Fruit fly (Drosophila melanogaster) whole organism, embryonic: ENCODE measurements around the gene axo.

Source experiments
- ATbp ChIP-seq: fragments of 200-800 bp; sonication (Bioruptor generic); optimal IDR thresholded peaks from 2 replicates; lab custom pipeline; 2017; ENCODE audit warnings: missing biosample characterization, mild to moderate bottlenecking, missing genetic modification characterization, missing genetic modification reagents
- Antp ChIP-seq: fragments of 200-800 bp; sonication (Bioruptor generic); optimal IDR thresholded peaks from 3 replicates; lab custom pipeline; 2016; ENCODE audit warnings: missing biosample characterization, missing genetic modification characterization
- B-H1 ChIP-seq: fragments of 200-800 bp; sonication (Bioruptor generic); IDR thresholded peaks from 3 replicates; pipeline ENCODE4 v1.3.6; 2022; ENCODE audit warnings: missing biosample characterization, missing genetic modification characterization
- B-H2 ChIP-seq: fragments of 200-800 bp; sonication (Bioruptor generic); optimal IDR thresholded peaks from 2 replicates; lab custom pipeline; 2018; ENCODE audit warnings: missing biosample characterization, mild to moderate bottlenecking, missing genetic modification characterization
- BEAF-32 ChIP-seq: fragments of 200-800 bp; sonication (Bioruptor generic); optimal IDR thresholded peaks from 3 replicates; lab custom pipeline; 2017; ENCODE audit warnings: missing biosample characterization, missing genetic modification characterization, mild to moderate bottlenecking, moderate library complexity, missing genetic modification reagents
- Bgb ChIP-seq: fragments of 200-800 bp; sonication (Bioruptor generic); IDR thresholded peaks from 2 replicates; pipeline ENCODE4 v1.3.6; 2022; ENCODE audit warnings: missing biosample characterization, missing genetic modification characterization; ENCODE audit not compliant: partially characterized antibody
- Blimp-1 ChIP-seq: fragments of 200-800 bp; sonication (Bioruptor generic); optimal IDR thresholded peaks from 3 replicates; lab custom pipeline; 2018; ENCODE audit warnings: missing biosample characterization, missing genetic modification characterization, mild to moderate bottlenecking, moderate library complexity, missing genetic modification reagents
- CG10147 ChIP-seq: fragments of 200-800 bp; sonication (Bioruptor generic); optimal IDR thresholded peaks from 2 replicates; lab custom pipeline; 2019; ENCODE audit warnings: missing biosample characterization, mild to moderate bottlenecking, missing genetic modification characterization, moderate library complexity
- CG10209 ChIP-seq: fragments of 200-800 bp; sonication (Bioruptor generic); optimal IDR thresholded peaks from 3 replicates; lab custom pipeline; 2017; ENCODE audit warnings: missing biosample characterization, mild to moderate bottlenecking, missing genetic modification characterization, missing genetic modification reagents
- CG11696 ChIP-seq: fragments of 200-800 bp; sonication (Bioruptor generic); IDR thresholded peaks from 2 replicates; pipeline ENCODE4 v1.3.6; 2022; ENCODE audit warnings: missing biosample characterization, missing genetic modification characterization
- CG12104 ChIP-seq: fragments of 200-800 bp; sonication (Bioruptor generic); optimal IDR thresholded peaks from 3 replicates; lab custom pipeline; 2016; ENCODE audit warnings: missing biosample characterization, missing genetic modification characterization
- CG12236 ChIP-seq: fragments of 200-800 bp; sonication (Bioruptor generic); optimal IDR thresholded peaks from 2 replicates; lab custom pipeline; 2016; ENCODE audit warnings: missing biosample characterization, missing genetic modification characterization
- CG13894 ChIP-seq: fragments of 200-800 bp; sonication (Bioruptor generic); optimal IDR thresholded peaks from 3 replicates; lab custom pipeline; 2018; ENCODE audit warnings: missing biosample characterization, mild to moderate bottlenecking, missing genetic modification characterization, moderate library complexity
- CG17912 ChIP-seq: fragments of 200-800 bp; sonication (Bioruptor generic); optimal IDR thresholded peaks from 2 replicates; lab custom pipeline; 2018; ENCODE audit warnings: missing biosample characterization, mild to moderate bottlenecking, missing genetic modification characterization
- CG2199 ChIP-seq: fragments of 200-800 bp; sonication (Bioruptor generic); IDR thresholded peaks from 3 replicates; pipeline ENCODE4 v1.3.6; 2022; ENCODE audit warnings: missing biosample characterization, missing genetic modification characterization
- CG31365 ChIP-seq: fragments of 200-800 bp; sonication (Bioruptor generic); optimal IDR thresholded peaks from 2 replicates; lab custom pipeline; 2018; ENCODE audit warnings: missing biosample characterization, mild to moderate bottlenecking, missing genetic modification characterization
- CG31441 ChIP-seq: fragments of 200-800 bp; sonication (Bioruptor generic); IDR thresholded peaks from 2 replicates; pipeline ENCODE4 v1.3.6; 2022; ENCODE audit warnings: missing biosample characterization, missing genetic modification characterization
- CG32767 ChIP-seq: fragments of 200-800 bp; sonication (Bioruptor generic); IDR thresholded peaks from 2 replicates; pipeline ENCODE4 v1.3.6; 2022; ENCODE audit warnings: missing biosample characterization, missing genetic modification characterization
- CG4282 ChIP-seq: fragments of 200-800 bp; sonication (Bioruptor generic); optimal IDR thresholded peaks from 2 replicates; lab custom pipeline; 2016; ENCODE audit warnings: missing biosample characterization, missing genetic modification characterization
- CG6689 ChIP-seq: fragments of 200-800 bp; sonication (Bioruptor generic); IDR thresholded peaks from 2 replicates; pipeline ENCODE4 v1.3.6; 2022; ENCODE audit warnings: missing biosample characterization, missing genetic modification characterization
- CG6813 ChIP-seq: fragments of 200-800 bp; sonication (Bioruptor generic); optimal IDR thresholded peaks from 2 replicates; lab custom pipeline; 2017; ENCODE audit warnings: missing biosample characterization, missing genetic modification characterization, mild to moderate bottlenecking, moderate library complexity, missing genetic modification reagents
- CG7987 ChIP-seq: fragments of 200-800 bp; sonication (Bioruptor generic); optimal IDR thresholded peaks from 2 replicates; lab custom pipeline; 2018; ENCODE audit warnings: missing biosample characterization, mild to moderate bottlenecking, missing genetic modification characterization, moderate library complexity
- CG8924 ChIP-seq: fragments of 200-800 bp; optimal IDR thresholded peaks from 3 replicates; lab custom pipeline; 2019; ENCODE audit warnings: missing biosample characterization, mild to moderate bottlenecking, missing genetic modification characterization, moderate library complexity
- CG9817 ChIP-seq: fragments of 200-800 bp; sonication (Bioruptor generic); optimal IDR thresholded peaks from 2 replicates; lab custom pipeline; 2018; ENCODE audit warnings: missing biosample characterization, mild to moderate bottlenecking, missing genetic modification characterization, moderate library complexity
- CkIIα-i1 ChIP-seq: fragments of 200-800 bp; sonication (Bioruptor generic); IDR thresholded peaks from 2 replicates; pipeline ENCODE4 v1.3.6; 2022; ENCODE audit warnings: missing biosample characterization, missing genetic modification characterization
- E2f2 ChIP-seq: fragments of 200-800 bp; sonication (Bioruptor generic); IDR thresholded peaks from 2 replicates; pipeline ENCODE4 v1.3.6; 2022; ENCODE audit warnings: missing biosample characterization, missing genetic modification characterization
- Hey ChIP-seq: fragments of 200-800 bp; sonication (Bioruptor generic); optimal IDR thresholded peaks from 3 replicates; lab custom pipeline; 2018; ENCODE audit warnings: missing biosample characterization, mild to moderate bottlenecking, missing genetic modification characterization
- HmgZ ChIP-seq: fragments of 200-800 bp; sonication (Bioruptor generic); optimal IDR thresholded peaks from 2 replicates; lab custom pipeline; 2018; ENCODE audit warnings: missing biosample characterization, mild to moderate bottlenecking, missing genetic modification characterization
- Mrtf ChIP-seq: fragments of 200-800 bp; sonication (Bioruptor generic); IDR thresholded peaks from 3 replicates; pipeline ENCODE4 v1.3.6; 2022; ENCODE audit warnings: missing biosample characterization, missing genetic modification characterization
- NfI ChIP-seq: fragments of 200-800 bp; sonication (Bioruptor generic); optimal IDR thresholded peaks from 3 replicates; lab custom pipeline; 2018; ENCODE audit warnings: missing biosample characterization, mild to moderate bottlenecking, missing genetic modification characterization, moderate library complexity
- Optix ChIP-seq: fragments of 200-800 bp; sonication (Bioruptor generic); IDR thresholded peaks from 3 replicates; pipeline ENCODE4 v1.3.6; 2022; ENCODE audit warnings: missing biosample characterization, missing genetic modification characterization
- Pdp1 ChIP-seq, 2 experiments: fragments of 200-800 bp; sonication (Bioruptor generic); optimal IDR thresholded peaks; 3 replicates each; lab custom pipeline; 2016; ENCODE audit warnings: missing biosample characterization in 2 of 2, missing genetic modification characterization in 2 of 2, mild to moderate bottlenecking in 1 of 2, moderate library complexity in 1 of 2
- Sry-δ ChIP-seq: fragments of 200-800 bp; sonication (Bioruptor generic); optimal IDR thresholded peaks from 2 replicates; lab custom pipeline; 2016; ENCODE audit warnings: missing biosample characterization, missing genetic modification characterization
- Taf1 ChIP-seq: fragments of 200-800 bp; sonication (Bioruptor generic); IDR thresholded peaks from 2 replicates; pipeline ENCODE4 v1.3.6; 2022; ENCODE audit warnings: missing biosample characterization, missing genetic modification characterization
- aop ChIP-seq: fragments of 200-800 bp; sonication (Bioruptor generic); IDR thresholded peaks from 2 replicates; pipeline ENCODE4 v1.3.6; 2022; ENCODE audit warnings: missing biosample characterization, missing genetic modification characterization
- bsh ChIP-seq, 2 experiments: fragments of 200-800 bp; sonication (Bioruptor generic); optimal IDR thresholded peaks; 2 replicates each; lab custom pipeline; 2017 to 2018; ENCODE audit warnings: mild to moderate bottlenecking in 2 of 2, missing biosample characterization in 2 of 2, missing genetic modification characterization in 2 of 2, moderate library complexity in 1 of 2
- cad ChIP-seq: fragments of >200 bp; optimal IDR thresholded peaks from 2 replicates; lab custom pipeline; 2017; ENCODE audit warnings: missing biosample characterization, missing genetic modification characterization
- dm ChIP-seq: fragments of 200-800 bp; sonication (Bioruptor generic); optimal IDR thresholded peaks from 3 replicates; lab custom pipeline; 2016; ENCODE audit warnings: missing biosample characterization, missing genetic modification characterization
- dpn ChIP-seq, 2 experiments: fragments of 200-800 bp; sonication (Bioruptor generic); optimal IDR thresholded peaks; 3 replicates each; lab custom pipeline; 2016; ENCODE audit warnings: missing biosample characterization in 2 of 2, missing genetic modification characterization in 2 of 2
- ewg ChIP-seq: fragments of 200-800 bp; sonication (Bioruptor generic); optimal IDR thresholded peaks from 3 replicates; lab custom pipeline; 2017; ENCODE audit warnings: mild to moderate bottlenecking, missing biosample characterization, missing genetic modification reagents, missing genetic modification characterization
- exex ChIP-seq: fragments of 200-800 bp; sonication (Bioruptor generic); optimal IDR thresholded peaks from 4 replicates; lab custom pipeline; 2018; ENCODE audit warnings: missing biosample characterization, mild to moderate bottlenecking, missing genetic modification characterization, moderate library complexity
- fd64A ChIP-seq: fragments of 200-800 bp; sonication (Bioruptor generic); optimal IDR thresholded peaks from 3 replicates; lab custom pipeline; 2018; ENCODE audit warnings: missing biosample characterization, mild to moderate bottlenecking, missing genetic modification characterization
- gcm2 ChIP-seq: fragments of 200-800 bp; sonication (Bioruptor generic); optimal IDR thresholded peaks from 2 replicates; lab custom pipeline; 2016; ENCODE audit warnings: missing biosample characterization, missing genetic modification characterization
- gsb-n ChIP-seq: fragments of 200-800 bp; sonication (Bioruptor generic); optimal IDR thresholded peaks from 3 replicates; lab custom pipeline; 2018; ENCODE audit warnings: missing biosample characterization, mild to moderate bottlenecking, missing genetic modification characterization
- maf-S ChIP-seq: fragments of 200-800 bp; sonication (Bioruptor generic); optimal IDR thresholded peaks from 2 replicates; lab custom pipeline; 2016; ENCODE audit warnings: missing biosample characterization, missing genetic modification characterization
- peb ChIP-seq: fragments of 200-800 bp; sonication (Bioruptor generic); IDR thresholded peaks from 2 replicates; pipeline ENCODE4 v1.3.6; 2022; ENCODE audit warnings: missing biosample characterization, missing genetic modification characterization
- schlank ChIP-seq: fragments of 200-800 bp; sonication (Bioruptor generic); optimal IDR thresholded peaks from 2 replicates; lab custom pipeline; 2018; ENCODE audit warnings: missing biosample characterization, mild to moderate bottlenecking, missing genetic modification characterization
- sob ChIP-seq: fragments of 200-800 bp; sonication (Bioruptor generic); IDR thresholded peaks from 2 replicates; pipeline ENCODE4 v1.3.6; 2022; ENCODE audit warnings: missing biosample characterization, missing genetic modification characterization
- sug ChIP-seq: fragments of 200-800 bp; optimal IDR thresholded peaks from 2 replicates; lab custom pipeline; 2019; ENCODE audit warnings: missing biosample characterization, mild to moderate bottlenecking, missing genetic modification characterization, moderate library complexity
- tin ChIP-seq: fragments of 200-800 bp; sonication (Bioruptor generic); optimal IDR thresholded peaks from 3 replicates; lab custom pipeline; 2016; ENCODE audit warnings: missing biosample characterization, missing genetic modification characterization
- unc-4 ChIP-seq: fragments of 200-800 bp; sonication (Bioruptor generic); IDR thresholded peaks from 2 replicates; pipeline ENCODE4 v1.3.6; 2022; ENCODE audit warnings: missing biosample characterization, missing genetic modification characterization; ENCODE audit not compliant: partially characterized antibody

axo gene

dm6 chr3L:4613846-4614247, 73.3 kb downstream of the axo start (continued):
- TF ChIP-seq CG10147 (no peak), sug (tag; lab: Kevin White, UChicago) (no peak), CG31441 (GFP tag; lab: Robert Waterston, UW) (no peak), Antp (GFP tag; lab: Kevin White, UChicago) (no peak), CG9817 (no peak), tin (GFP tag; lab: Kevin White, UChicago) (peak; percentile 29), peb (GFP tag; lab: Robert Waterston, UW) (no peak), fd64A (GFP tag; lab: Kevin White, UChicago) (peak; percentile 8), schlank (tag; lab: Kevin White, UChicago) (no peak), dpn (GFP tag; optimal IDR thresholded peaks at IDR 0.05; lab: Kevin White, UChicago) (no peak), CG7987 (GFP tag; lab: Kevin White, UChicago) (no peak), CG10209 (peak; percentile 45), sob (GFP tag; lab: Robert Waterston, UW) (no peak), B-H2 (GFP tag; lab: Kevin White, UChicago) (no peak), Optix (GFP tag; lab: Robert Waterston, UW) (no peak), CG12236 (GFP tag; lab: Kevin White, UChicago) (no peak), ATbp (GFP tag; lab: Kevin White, UChicago) (no peak), dm (peak; percentile 27), BEAF-32 (no peak), Bgb (GFP tag; lab: Robert Waterston, UW) (no peak), HmgZ (tag; lab: Kevin White, UChicago) (no peak), CG12104 (GFP tag; lab: Kevin White, UChicago) (no peak), Sry-δ (GFP tag; lab: Kevin White, UChicago) (no peak), Mrtf (GFP tag; lab: Robert Waterston, UW) (no peak), exex (tag; lab: Kevin White, UChicago) (no peak), Blimp-1 (GFP tag; lab: Kevin White, UChicago) (peak; percentile 69), maf-S (GFP tag; lab: Kevin White, UChicago) (no peak), aop (GFP tag; lab: Robert Waterston, UW) (no peak), gcm2 (GFP tag; lab: Kevin White, UChicago) (no peak), CG2199 (peak; percentile 78; the same call in 1 of the 3 replicates), CG31365 (tag; lab: Kevin White, UChicago) (no peak), CG17912 (GFP tag; lab: Kevin White, UChicago) (no peak), CG6813 (peak; percentile 23), gsb-n (tag; lab: Kevin White, UChicago) (no peak), CG32767 (GFP tag; lab: Robert Waterston, UW) (no peak), CG8924 (tag; lab: Kevin White, UChicago) (peak; percentile 68), Pdp1 (GFP tag; optimal IDR thresholded peaks at IDR 0.05; lab: Kevin White, UChicago) (no peak), cad (GFP tag; lab: Kevin White, UChicago) (no peak), bsh (GFP tag; optimal IDR thresholded peaks at IDR 0.05; lab: Kevin White, UChicago) (peak in 1 of 2 experiments; percentile 41), CkIIα-i1 (GFP tag; lab: Robert Waterston, UW) (no peak), Taf1 (GFP tag; lab: Robert Waterston, UW) (no peak), ewg (no peak), B-H1 (GFP tag; lab: Robert Waterston, UW) (no peak), CG4282 (GFP tag; lab: Kevin White, UChicago) (no peak), Hey (tag; lab: Kevin White, UChicago) (no peak), unc-4 (GFP tag; lab: Robert Waterston, UW) (no peak), CG13894 (peak; percentile 74), NfI (GFP tag; lab: Kevin White, UChicago) (no peak), E2f2 (GFP tag; lab: Robert Waterston, UW) (no peak), CG11696 (GFP tag; lab: Robert Waterston, UW) (no peak), CG6689 (GFP tag; lab: Robert Waterston, UW) (0 out of 2 replicates have a peak, but pooled peaks have one; percentile 13)
